Worm (Caenorhabditis elegans) whole organism, young adult: ENCODE results near the gene R05G6.9.
A peak's percentile ranks its signal among the peaks of the same experiment; 100 is the strongest.

Experiments used
- B0261.1 ChIP-seq: sonication (generic microtip); optimal IDR thresholded peaks from 2 replicates; lab custom pipeline; 2016; ENCODE audit warnings: mild to moderate bottlenecking, missing genetic modification characterization, moderate library complexity, missing compliant biosample characterization
- B0336.3 ChIP-seq: fragments of 200-800 bp; sonication (Bioruptor generic); IDR thresholded peaks from 2 replicates; pipeline ENCODE4 v1.3.6; 2022; ENCODE audit warnings: missing genetic modification characterization, missing compliant biosample characterization
- C06A6.2 ChIP-seq: fragments of 200-800 bp; sonication (Bioruptor generic); conservative IDR thresholded peaks from 2 replicates; pipeline ENCODE4 v1.3.6; 2022; ENCODE audit warnings: missing genetic modification characterization, missing compliant biosample characterization
- D2030.7 ChIP-seq: fragments of 200-800 bp; sonication (Bioruptor generic); IDR thresholded peaks from 2 replicates; pipeline ENCODE4 v1.3.6; 2022; ENCODE audit warnings: missing genetic modification reagents, missing genetic modification characterization, missing compliant biosample characterization
- F22D6.2 ChIP-seq: sonication (generic microtip); optimal IDR thresholded peaks from 2 replicates; lab custom pipeline; 2016; ENCODE audit warnings: mild to moderate bottlenecking, missing genetic modification characterization, missing compliant biosample characterization
- F49E8.2 ChIP-seq: sonication (generic microtip); optimal IDR thresholded peaks from 3 replicates; lab custom pipeline; 2017; ENCODE audit warnings: missing genetic modification characterization, mild to moderate bottlenecking, missing compliant biosample characterization, antibody characterized with exemption, moderate library complexity; ENCODE audit not compliant: insufficient read depth
- F52B5.7 ChIP-seq: sonication (generic microtip); optimal IDR thresholded peaks from 2 replicates; lab custom pipeline; 2016; ENCODE audit warnings: mild to moderate bottlenecking, missing genetic modification characterization, missing compliant biosample characterization
- K12H6.12 ChIP-seq: fragments of 200-800 bp; sonication (Bioruptor generic); optimal IDR thresholded peaks from 2 replicates; lab custom pipeline; 2018; ENCODE audit warnings: mild to moderate bottlenecking, missing genetic modification characterization, missing compliant biosample characterization
- Y53G8AR.9 ChIP-seq: fragments of 200-800 bp; sonication (Bioruptor generic); conservative IDR thresholded peaks from 2 replicates; pipeline ENCODE4 v1.3.6; 2022; ENCODE audit warnings: missing genetic modification reagents, missing genetic modification characterization, missing compliant biosample characterization
- Y67H2A.10 ChIP-seq: fragments of 200-800 bp; sonication (Bioruptor generic); conservative IDR thresholded peaks from 2 replicates; pipeline ENCODE4 v1.3.6; 2022; ENCODE audit warnings: missing genetic modification reagents, missing genetic modification characterization, missing compliant biosample characterization
- Y95B8A.8 ChIP-seq: fragments of 200-800 bp; sonication (Bioruptor generic); IDR thresholded peaks from 2 replicates; pipeline ENCODE4 v1.3.6; 2022; ENCODE audit warnings: missing genetic modification reagents, missing genetic modification characterization, missing compliant biosample characterization
- ZK185.1 ChIP-seq: sonication (generic microtip); optimal IDR thresholded peaks from 2 replicates; lab custom pipeline; 2016; ENCODE audit warnings: mild to moderate bottlenecking, missing genetic modification characterization, missing compliant biosample characterization; ENCODE audit not compliant: poor library complexity, severe bottlenecking
- ama-1 ChIP-seq, 3 experiments: fragments of 150-350 bp in 1 of 3; sonication (generic microtip) in 2 of 3; optimal IDR thresholded peaks; 2 replicates each; lab custom pipeline; 2014 to 2018; ENCODE audit warnings: missing biosample characterization in 2 of 3, missing genetic modification characterization in 2 of 3, missing genetic modification reagents in 2 of 3
- atf-7 ChIP-seq: sonication (generic microtip); optimal IDR thresholded peaks from 2 replicates; lab custom pipeline; 2017; ENCODE audit warnings: mild to moderate bottlenecking, missing genetic modification characterization, missing compliant biosample characterization
- attf-5 ChIP-seq: fragments of 200-800 bp; sonication (Bioruptor generic); optimal IDR thresholded peaks from 2 replicates; lab custom pipeline; 2018; ENCODE audit warnings: mild to moderate bottlenecking, missing genetic modification characterization, missing compliant biosample characterization
- bed-1 ChIP-seq: fragments of 200-800 bp; sonication (Bioruptor generic); IDR thresholded peaks from 2 replicates; pipeline ENCODE4 v1.3.6; 2022; ENCODE audit warnings: missing genetic modification reagents, missing genetic modification characterization, missing compliant biosample characterization
- cebp-1 ChIP-seq, 2 experiments: fragments of 200-800 bp in 1 of 2; sonication (Bioruptor generic) in 1 of 2; sonication (generic microtip) in 1 of 2; IDR thresholded peaks in 1 of 2; optimal IDR thresholded peaks in 1 of 2; 2 replicates each; pipeline versions ENCODE4 v1.3.6 to Lab custom; 2017 to 2022; ENCODE audit warnings: missing compliant biosample characterization in 2 of 2, missing genetic modification characterization in 2 of 2, mild to moderate bottlenecking in 1 of 2, missing genetic modification reagents in 1 of 2, moderate library complexity in 1 of 2
- ceh-40 ChIP-seq: fragments of 200-800 bp; sonication (Bioruptor generic); IDR thresholded peaks from 2 replicates; pipeline ENCODE4 v1.3.6; 2022; ENCODE audit warnings: missing genetic modification characterization, missing compliant biosample characterization
- dox-1 ChIP-seq: fragments of 200-800 bp; sonication (Bioruptor generic); IDR thresholded peaks from 2 replicates; pipeline ENCODE4 v1.3.6; 2022; ENCODE audit warnings: missing genetic modification reagents, missing genetic modification characterization, missing compliant biosample characterization
- dpl-1 ChIP-seq: fragments of 150-350 bp; optimal IDR thresholded peaks from 2 replicates; lab custom pipeline; 2014; ENCODE audit warnings: missing biosample characterization, missing genetic modification reagents, missing genetic modification characterization
- ekl-4 ChIP-seq: fragments of 200-800 bp; sonication (Bioruptor generic); IDR thresholded peaks from 2 replicates; pipeline ENCODE4 v1.3.6; 2022; ENCODE audit warnings: missing genetic modification reagents, missing genetic modification characterization, missing compliant biosample characterization
- ets-4 ChIP-seq: fragments of 200-800 bp; sonication (Bioruptor generic); optimal IDR thresholded peaks from 2 replicates; lab custom pipeline; 2018; ENCODE audit warnings: mild to moderate bottlenecking, missing genetic modification characterization, missing compliant biosample characterization
- him-1 ChIP-seq: sonication (generic microtip); optimal IDR thresholded peaks from 2 replicates; lab custom pipeline; 2016; ENCODE audit warnings: missing genotype, missing genetic modification reagents, missing genetic modification characterization, missing compliant biosample characterization
- hmg-20 ChIP-seq: fragments of 200-800 bp; sonication (Bioruptor generic); IDR thresholded peaks from 2 replicates; pipeline ENCODE4 v1.3.6; 2022; ENCODE audit warnings: missing genetic modification reagents, missing genetic modification characterization, missing compliant biosample characterization
- hsf-1 ChIP-seq: fragments of 200-800 bp; sonication (Bioruptor generic); IDR thresholded peaks from 2 replicates; pipeline ENCODE4 v1.3.6; 2022; ENCODE audit warnings: missing genetic modification reagents, missing genetic modification characterization, missing compliant biosample characterization
- lin-40 ChIP-seq: sonication (generic microtip); optimal IDR thresholded peaks from 2 replicates; lab custom pipeline; 2016; ENCODE audit warnings: missing genetic modification characterization, mild to moderate bottlenecking, missing compliant biosample characterization, missing genotype, missing genetic modification reagents
- lin-54 ChIP-seq: fragments of 200-800 bp; sonication (Bioruptor generic); optimal IDR thresholded peaks from 2 replicates; lab custom pipeline; 2018; ENCODE audit warnings: mild to moderate bottlenecking, missing genetic modification characterization, missing compliant biosample characterization
- madf-3 ChIP-seq: fragments of 200-800 bp; sonication (Bioruptor generic); IDR thresholded peaks from 2 replicates; pipeline ENCODE4 v1.3.6; 2022; ENCODE audit warnings: missing genetic modification reagents, missing genetic modification characterization, missing compliant biosample characterization
- mes-4 ChIP-seq: sonication (generic microtip); optimal IDR thresholded peaks from 2 replicates; lab custom pipeline; 2016; ENCODE audit warnings: missing genotype, missing genetic modification characterization, missing compliant biosample characterization
- nfya-1 ChIP-seq: sonication (generic microtip); optimal IDR thresholded peaks from 2 replicates; lab custom pipeline; 2017; ENCODE audit warnings: antibody characterized with exemption, missing compliant biosample characterization, missing genetic modification characterization, borderline replicate concordance; ENCODE audit not compliant: insufficient read depth
- nhr-27 ChIP-seq: fragments of 200-800 bp; sonication (Bioruptor generic); optimal IDR thresholded peaks from 2 replicates; lab custom pipeline; 2018; ENCODE audit warnings: mild to moderate bottlenecking, missing genetic modification characterization, moderate library complexity, missing compliant biosample characterization
- nhr-80 ChIP-seq: sonication (generic microtip); optimal IDR thresholded peaks from 2 replicates; lab custom pipeline; 2016; ENCODE audit warnings: missing genetic modification characterization, missing compliant biosample characterization
- pbrm-1 ChIP-seq: fragments of 200-800 bp; sonication (Bioruptor generic); IDR thresholded peaks from 2 replicates; pipeline ENCODE4 v1.3.6; 2022; ENCODE audit warnings: missing genetic modification reagents, missing genetic modification characterization, missing compliant biosample characterization
- pha-4 ChIP-seq: fragments of 150-350 bp; sonication (generic microtip); optimal IDR thresholded peaks from 2 replicates; lab custom pipeline; 2014; ENCODE audit warnings: missing biosample characterization, missing genetic modification reagents, missing genetic modification characterization
- rcor-1 ChIP-seq: fragments of 200-800 bp; sonication (Bioruptor generic); IDR thresholded peaks from 2 replicates; pipeline ENCODE4 v1.3.6; 2022; ENCODE audit warnings: missing genetic modification reagents, missing genetic modification characterization, missing compliant biosample characterization
- sptf-2 ChIP-seq: fragments of 200-800 bp; sonication (Bioruptor generic); optimal IDR thresholded peaks from 2 replicates; lab custom pipeline; 2018; ENCODE audit warnings: mild to moderate bottlenecking, missing genetic modification characterization, missing compliant biosample characterization
- unc-130 ChIP-seq: sonication (generic microtip); optimal IDR thresholded peaks from 2 replicates; lab custom pipeline; 2016; ENCODE audit warnings: missing genetic modification reagents, missing genetic modification characterization, missing compliant biosample characterization
- zfh-2 ChIP-seq: fragments of 200-800 bp; sonication (Bioruptor generic); conservative IDR thresholded peaks from 2 replicates; pipeline ENCODE4 v1.3.6; 2022; ENCODE audit warnings: missing genetic modification reagents, missing genetic modification characterization, missing compliant biosample characterization

Gene R05G6.9

DNA sequence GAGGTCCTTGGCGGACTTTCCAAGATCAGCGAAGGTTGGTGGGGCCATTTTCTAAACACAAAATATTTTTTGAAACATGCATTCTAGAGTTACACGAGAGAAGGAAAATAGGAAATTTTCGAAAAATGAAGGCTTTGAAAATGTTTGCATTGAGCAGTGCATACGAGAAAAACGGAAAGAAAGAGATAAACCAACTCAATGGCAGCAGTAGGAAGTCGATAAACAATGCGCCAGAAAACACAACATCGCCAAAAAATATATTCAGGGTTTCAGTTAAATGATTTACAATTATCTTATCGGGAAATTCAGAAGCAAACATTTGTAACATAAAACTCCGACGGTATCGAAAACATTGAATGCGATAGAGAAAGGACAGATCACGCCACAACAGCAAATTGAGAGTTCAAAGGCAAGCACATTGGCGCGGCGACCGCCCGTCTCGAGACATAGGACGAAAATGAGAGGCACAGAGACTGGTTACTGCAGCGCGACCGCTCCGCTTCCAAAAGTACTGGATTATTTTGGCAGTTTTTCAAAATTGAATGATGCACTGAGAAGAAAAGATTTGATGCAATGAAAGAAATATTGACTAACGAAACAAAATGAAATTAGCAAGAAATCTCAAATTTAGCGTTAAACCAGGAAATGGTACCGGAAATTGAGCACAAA is 8.1 kb downstream of the R05G6.9 start, which contains the start of the genes vdac-1 and R05G6.5 (continued):
- TF ChIP-seq rcor-1 = peak; percentile 39; the same call in 1 of the 2 replicates
- TF ChIP-seq Y95B8A.8 (GFP tag; lab: Robert Waterston, UW) = peak; percentile 76
- no peak; the same call in none of the 2 replicates for TF ChIP-seq zfh-2 (GFP tag; lab: Robert Waterston, UW)
- peak; percentile 48 for TF ChIP-seq ets-4 (GFP tag; lab: Kevin White, UChicago)
- TF ChIP-seq pha-4 = no peak
- no peak for TF ChIP-seq hmg-20
- peak; percentile 97 for TF ChIP-seq nhr-80 (tag; lab: Kevin White, UChicago)
- peak; percentile 44 for TF ChIP-seq atf-7 (tag; lab: Kevin White, UChicago)
- TF ChIP-seq hsf-1 (GFP tag; lab: Robert Waterston, UW) = 0 out of 2 replicates have a peak, but pooled peaks have one; percentile 54
- peak; percentile 35 for TF ChIP-seq F52B5.7 (tag; lab: Kevin White, UChicago)
- no peak for TF ChIP-seq nfya-1 (tag; lab: Kevin White, UChicago)

DNA sequence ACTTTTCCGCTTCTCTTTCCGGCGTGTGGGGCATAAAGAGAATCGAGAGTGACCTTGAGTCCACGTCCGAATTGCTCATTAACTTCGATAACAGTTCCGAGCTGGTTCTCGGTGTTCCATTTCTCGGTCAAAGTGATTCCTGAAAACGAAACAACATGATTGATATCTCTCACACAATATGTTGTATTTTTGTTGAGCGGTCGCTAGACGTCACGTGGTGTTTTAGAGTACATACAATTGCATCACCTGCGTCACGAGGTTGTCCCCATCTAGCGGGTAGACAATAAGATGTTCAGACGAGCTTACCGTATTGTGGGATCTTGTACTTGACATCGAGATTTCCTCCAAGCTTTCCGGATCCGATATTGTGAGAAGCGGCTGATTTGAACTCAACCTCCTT is 8.8 kb downstream of the R05G6.9 start:
- TF ChIP-seq ZK185.1 (tag; lab: Kevin White, UChicago) (peak; percentile 54), B0336.3 (no peak), madf-3 (GFP tag; lab: Robert Waterston, UW) (0 out of 2 replicates have a peak, but pooled peaks have one; percentile 54), cebp-1 (GFP tag; IDR thresholded peaks at IDR 0.05; lab: Robert Waterston, UW) (no peak), cebp-1 (tag; optimal IDR thresholded peaks at IDR 0.05; lab: Kevin White, UChicago) (peak; percentile 57), Y53G8AR.9 (GFP tag; lab: Robert Waterston, UW) (peak; percentile 47; the same call in 1 of the 2 replicates), bed-1 (no peak), C06A6.2 (GFP tag; lab: Robert Waterston, UW) (no peak), Y67H2A.10 (0 out of 2 replicates have a peak, but pooled peaks have one; percentile 51), F22D6.2 (tag; lab: Kevin White, UChicago) (no peak), him-1 (tag; lab: Kevin White, UChicago) (no peak), pbrm-1 (GFP tag; lab: Robert Waterston, UW) (peak; percentile 37; the same call in 1 of the 2 replicates), dpl-1 (GFP tag; lab: Kevin White, UChicago) (no peak), mes-4 (tag; lab: Kevin White, UChicago) (no peak), F49E8.2 (tag; lab: Kevin White, UChicago) (no peak), nhr-27 (tag; lab: Kevin White, UChicago) (no peak), unc-130 (GFP tag; lab: Kevin White, UChicago) (no peak), B0261.1 (tag; lab: Kevin White, UChicago) (no peak), ekl-4 (no peak), D2030.7 (GFP tag; lab: Robert Waterston, UW) (no peak), lin-54 (GFP tag; lab: Kevin White, UChicago) (peak; percentile 21), dox-1 (GFP tag; lab: Robert Waterston, UW) (no peak), lin-40 (tag; lab: Kevin White, UChicago) (peak; percentile 35), K12H6.12 (tag; lab: Kevin White, UChicago) (no peak), attf-5 (GFP tag; lab: Kevin White, UChicago) (no peak), ceh-40 (0 out of 2 replicates have a peak, but pooled peaks have one; percentile 62), sptf-2 (peak; percentile 0), ama-1 (optimal IDR thresholded peaks at IDR 0.05; lab: Kevin White, UChicago) (no peak), ama-1 (GFP tag; optimal IDR thresholded peaks at IDR 0.05; lab: Kevin White, UChicago) (no peak)
